Fruit fly (Drosophila melanogaster) whole organism, adult: ENCODE results near the gene CG1774.

Source experiments
- CG11617 ChIP-seq: fragments of 200-800 bp; sonication (Bioruptor generic); optimal IDR thresholded peaks from 2 replicates; lab custom pipeline; 2017; ENCODE audit warnings: mild to moderate bottlenecking, missing biosample characterization, missing genetic modification reagents, missing genetic modification characterization
- CG12768 ChIP-seq: fragments of 200-800 bp; sonication (Bioruptor generic); optimal IDR thresholded peaks from 2 replicates; lab custom pipeline; 2017; ENCODE audit warnings: missing biosample characterization, missing genetic modification characterization, mild to moderate bottlenecking, moderate library complexity, missing genetic modification reagents
- CG14711 ChIP-seq: fragments of 200-800 bp; sonication (Bioruptor generic); optimal IDR thresholded peaks from 2 replicates; lab custom pipeline; 2018; ENCODE audit warnings: missing biosample characterization, mild to moderate bottlenecking, missing genetic modification characterization, moderate library complexity
- CG1620 ChIP-seq: fragments of 200-800 bp; sonication (Bioruptor generic); optimal IDR thresholded peaks from 2 replicates; lab custom pipeline; 2016; ENCODE audit warnings: missing biosample characterization, missing genetic modification characterization
- CG33017 ChIP-seq: fragments of 200-800 bp; sonication (Bioruptor generic); optimal IDR thresholded peaks from 2 replicates; lab custom pipeline; 2018; ENCODE audit warnings: missing biosample characterization, mild to moderate bottlenecking, missing genetic modification characterization, moderate library complexity
- CG5204 ChIP-seq: fragments of 200-800 bp; sonication (Bioruptor generic); optimal IDR thresholded peaks from 2 replicates; lab custom pipeline; 2016; ENCODE audit warnings: missing biosample characterization, missing genetic modification characterization
- CG7045 ChIP-seq: fragments of 200-800 bp; sonication (Bioruptor generic); optimal IDR thresholded peaks from 2 replicates; lab custom pipeline; 2017; ENCODE audit warnings: missing biosample characterization, mild to moderate bottlenecking, missing genetic modification characterization
- CG7101 ChIP-seq: fragments of 200-800 bp; sonication (Bioruptor generic); optimal IDR thresholded peaks from 2 replicates; lab custom pipeline; 2018; ENCODE audit warnings: missing biosample characterization, mild to moderate bottlenecking, missing genetic modification characterization, moderate library complexity
- Clk ChIP-seq: fragments of 200-800 bp; sonication (Bioruptor generic); optimal IDR thresholded peaks from 2 replicates; lab custom pipeline; 2017; ENCODE audit warnings: missing biosample characterization, missing genetic modification characterization
- Crg-1 ChIP-seq: fragments of 200-800 bp; sonication (Bioruptor generic); optimal IDR thresholded peaks from 2 replicates; lab custom pipeline; 2016; ENCODE audit warnings: missing biosample characterization, missing genetic modification characterization
- Hr96 ChIP-seq: fragments of 200-800 bp; sonication (Bioruptor generic); optimal IDR thresholded peaks from 2 replicates; lab custom pipeline; 2016; ENCODE audit warnings: missing biosample characterization, missing genetic modification characterization
- Mnt ChIP-seq: fragments of 200-800 bp; sonication (Bioruptor generic); optimal IDR thresholded peaks from 2 replicates; lab custom pipeline; 2016; ENCODE audit warnings: missing biosample characterization, mild to moderate bottlenecking, missing genetic modification characterization
- bab1 ChIP-seq: fragments of 200-800 bp; sonication (Bioruptor generic); optimal IDR thresholded peaks from 3 replicates; lab custom pipeline; 2019; ENCODE audit warnings: missing biosample characterization, mild to moderate bottlenecking, missing genetic modification characterization, moderate library complexity
- cic ChIP-seq: fragments of 200-800 bp; sonication (Bioruptor generic); optimal IDR thresholded peaks from 2 replicates; lab custom pipeline; 2017; ENCODE audit warnings: missing biosample characterization, mild to moderate bottlenecking, missing genetic modification characterization, moderate library complexity
- cnc ChIP-seq, 2 experiments: fragments of >200 bp; optimal IDR thresholded peaks; 2 replicates each; lab custom pipeline; 2017
- kay ChIP-seq: fragments of 200-800 bp; sonication (Bioruptor generic); peaks from one replicate; lab custom pipeline; 2016; ENCODE audit warnings: missing biosample characterization, missing genetic modification characterization, borderline replicate concordance
- ovo ChIP-seq: fragments of 200-800 bp; sonication (Bioruptor generic); optimal IDR thresholded peaks from 2 replicates; lab custom pipeline; 2016; ENCODE audit warnings: missing biosample characterization, missing genetic modification characterization
- pad ChIP-seq: fragments of 200-800 bp; sonication (Bioruptor generic); optimal IDR thresholded peaks from 3 replicates; lab custom pipeline; 2017; ENCODE audit warnings: missing biosample characterization, missing genetic modification characterization, mild to moderate bottlenecking, moderate library complexity, missing genetic modification reagents
- tj ChIP-seq: fragments of 200-800 bp; sonication (Bioruptor generic); optimal IDR thresholded peaks from 3 replicates; lab custom pipeline; 2017; ENCODE audit warnings: missing biosample characterization, mild to moderate bottlenecking, missing genetic modification characterization, moderate library complexity
- toe ChIP-seq: fragments of 200-800 bp; sonication (Bioruptor generic); optimal IDR thresholded peaks from 2 replicates; lab custom pipeline; 2016; ENCODE audit warnings: missing biosample characterization, missing genetic modification characterization

Gene CG1774

dm6 chr3R:31607287-31607849 lies 14.8 kb downstream of the CG1774 start:
- TF ChIP-seq CG12768 (GFP tag; lab: Kevin White, UChicago) (no peak), CG11617 (GFP tag; lab: Kevin White, UChicago) (no peak), CG14711 (tag; lab: Kevin White, UChicago) (no peak), CG33017 (tag; lab: Kevin White, UChicago) (no peak), CG1620 (GFP tag; lab: Kevin White, UChicago) (no peak)

- TF ChIP-seq cic (GFP tag; lab: Kevin White, UChicago), result no peak
- no peak for TF ChIP-seq bab1 (GFP tag; lab: Kevin White, UChicago)
- no peak for TF ChIP-seq cnc (optimal IDR thresholded peaks at IDR 0.05; lab: Kevin White, UChicago)
- peak; percentile 71 for TF ChIP-seq ovo (GFP tag; lab: Kevin White, UChicago)
Measured at dm6 chr3R:31608030-31608429, 15.4 kb downstream of the CG1774 start.

- TF ChIP-seq Clk (GFP tag; lab: Kevin White, UChicago), result peak; percentile 24
- TF ChIP-seq cnc (optimal IDR thresholded peaks at IDR 0.05; lab: Kevin White, UChicago), result no peak
- peak; percentile 39 for TF ChIP-seq Mnt (GFP tag; lab: Kevin White, UChicago)
- peak; percentile 90 for TF ChIP-seq CG12768 (GFP tag; lab: Kevin White, UChicago)
- TF ChIP-seq CG1620 (GFP tag; lab: Kevin White, UChicago), result no peak
- peak; percentile 37 for TF ChIP-seq CG7101 (tag; lab: Kevin White, UChicago)
- peak; percentile 56 for TF ChIP-seq Hr96
- peak; percentile 25 for TF ChIP-seq bab1 (GFP tag; lab: Kevin White, UChicago)
- TF ChIP-seq pad (GFP tag; lab: Kevin White, UChicago), result peak; percentile 99
- TF ChIP-seq CG7045 (GFP tag; lab: Kevin White, UChicago), result peak; percentile 25
- TF ChIP-seq toe (GFP tag; lab: Kevin White, UChicago), result no peak
- no peak for TF ChIP-seq Crg-1 (GFP tag; lab: Kevin White, UChicago)
- TF ChIP-seq CG5204 (GFP tag; lab: Kevin White, UChicago), result no peak
- peak; percentile 90 for TF ChIP-seq cic (GFP tag; lab: Kevin White, UChicago)
- TF ChIP-seq ovo (GFP tag; lab: Kevin White, UChicago), result peak; percentile 75
- TF ChIP-seq kay (GFP tag; lab: Kevin White, UChicago), result no peak
- TF ChIP-seq CG33017 (tag; lab: Kevin White, UChicago), result no peak
- no peak for TF ChIP-seq CG14711 (tag; lab: Kevin White, UChicago)
- peak; percentile 51 for TF ChIP-seq tj (GFP tag; lab: Kevin White, UChicago)
- peak; percentile 7 for TF ChIP-seq CG11617 (GFP tag; lab: Kevin White, UChicago)
Measured at dm6 chr3R:31608438-31609188, 16.0 kb downstream of the CG1774 start.

dm6 chr3R:31609413-31610054 lies 16.9 kb downstream of the CG1774 start:
- TF ChIP-seq bab1 (GFP tag; lab: Kevin White, UChicago), result peak; percentile 79
- no peak for TF ChIP-seq CG7045 (GFP tag; lab: Kevin White, UChicago)
- TF ChIP-seq CG33017 (tag; lab: Kevin White, UChicago), result peak; percentile 59
- TF ChIP-seq cic (GFP tag; lab: Kevin White, UChicago), result no peak
- peak; percentile 25 for TF ChIP-seq pad (GFP tag; lab: Kevin White, UChicago)
- no peak for TF ChIP-seq kay (GFP tag; lab: Kevin White, UChicago)
- no peak for TF ChIP-seq CG11617 (GFP tag; lab: Kevin White, UChicago)
- no peak for TF ChIP-seq CG5204 (GFP tag; lab: Kevin White, UChicago)
- no peak for TF ChIP-seq tj (GFP tag; lab: Kevin White, UChicago)
- peak; percentile 68 for TF ChIP-seq CG1620 (GFP tag; lab: Kevin White, UChicago)
- TF ChIP-seq CG14711 (tag; lab: Kevin White, UChicago), result peak; percentile 59
- peak; percentile 24 for TF ChIP-seq Clk (GFP tag; lab: Kevin White, UChicago)
- TF ChIP-seq Mnt (GFP tag; lab: Kevin White, UChicago), result peak; percentile 68
- no peak for TF ChIP-seq toe (GFP tag; lab: Kevin White, UChicago)
- TF ChIP-seq Hr96, result peak; percentile 19
- TF ChIP-seq CG12768 (GFP tag; lab: Kevin White, UChicago), result peak; percentile 9
- peak; percentile 83 for TF ChIP-seq ovo (GFP tag; lab: Kevin White, UChicago)
- no peak for TF ChIP-seq cnc (optimal IDR thresholded peaks at IDR 0.05; lab: Kevin White, UChicago)
- TF ChIP-seq CG7101 (tag; lab: Kevin White, UChicago), result peak; percentile 68
- TF ChIP-seq Crg-1 (GFP tag; lab: Kevin White, UChicago), result no peak
